Fruit fly (Drosophila melanogaster) whole organism, embryonic: ENCODE measurements around the gene CG42811.

Experiments used
- ATbp ChIP-seq: fragments of 200-800 bp; sonication (Bioruptor generic); optimal IDR thresholded peaks from 2 replicates; lab custom pipeline; 2017; ENCODE audit warnings: missing biosample characterization, mild to moderate bottlenecking, missing genetic modification characterization, missing genetic modification reagents
- CG10147 ChIP-seq: fragments of 200-800 bp; sonication (Bioruptor generic); optimal IDR thresholded peaks from 2 replicates; lab custom pipeline; 2019; ENCODE audit warnings: missing biosample characterization, mild to moderate bottlenecking, missing genetic modification characterization, moderate library complexity
- CG10431 ChIP-seq: fragments of 200-800 bp; sonication (Bioruptor generic); optimal IDR thresholded peaks from 3 replicates; lab custom pipeline; 2018; ENCODE audit warnings: missing biosample characterization, mild to moderate bottlenecking, missing genetic modification characterization
- CG11093 ChIP-seq: fragments of 200-800 bp; sonication (Bioruptor generic); IDR thresholded peaks from 3 replicates; pipeline ENCODE4 v1.3.6; 2022; ENCODE audit warnings: missing biosample characterization, missing genetic modification characterization
- CG1233 ChIP-seq: fragments of 200-800 bp; sonication (Bioruptor generic); optimal IDR thresholded peaks from 4 replicates; lab custom pipeline; 2018; ENCODE audit warnings: missing biosample characterization, mild to moderate bottlenecking, missing genetic modification characterization
- CG13123 ChIP-seq: fragments of 200-800 bp; sonication (Bioruptor generic); optimal IDR thresholded peaks from 2 replicates; lab custom pipeline; 2016; ENCODE audit warnings: missing biosample characterization, missing genetic modification characterization
- CG13775 ChIP-seq: fragments of 200-800 bp; sonication (Bioruptor generic); optimal IDR thresholded peaks from 3 replicates; lab custom pipeline; 2017; ENCODE audit warnings: missing biosample characterization, mild to moderate bottlenecking, missing genetic modification characterization
- CG1529 ChIP-seq: fragments of 200-800 bp; sonication (Bioruptor generic); optimal IDR thresholded peaks from 3 replicates; lab custom pipeline; 2018; ENCODE audit warnings: missing biosample characterization, missing genetic modification characterization
- CG1602 ChIP-seq: fragments of 200-800 bp; sonication (Bioruptor generic); optimal IDR thresholded peaks from 3 replicates; lab custom pipeline; 2016; ENCODE audit warnings: missing biosample characterization, missing genetic modification characterization
- CG17186 ChIP-seq: fragments of 200-800 bp; sonication (Bioruptor generic); optimal IDR thresholded peaks from 3 replicates; lab custom pipeline; 2017; ENCODE audit warnings: missing biosample characterization, missing genetic modification reagents, missing genetic modification characterization
- CG17359 ChIP-seq: fragments of 200-800 bp; sonication (Bioruptor generic); optimal IDR thresholded peaks from 3 replicates; lab custom pipeline; 2018; ENCODE audit warnings: missing biosample characterization, mild to moderate bottlenecking, missing genetic modification characterization, moderate library complexity
- CG17385 ChIP-seq: fragments of 200-800 bp; sonication (Bioruptor generic); optimal IDR thresholded peaks from 3 replicates; lab custom pipeline; 2018; ENCODE audit warnings: missing biosample characterization, mild to moderate bottlenecking, missing genetic modification characterization
- CG2202 ChIP-seq: fragments of 200-800 bp; sonication (Bioruptor generic); optimal IDR thresholded peaks from 2 replicates; lab custom pipeline; 2018; ENCODE audit warnings: missing biosample characterization, mild to moderate bottlenecking, missing genetic modification characterization
- CG31441 ChIP-seq: fragments of 200-800 bp; sonication (Bioruptor generic); IDR thresholded peaks from 2 replicates; pipeline ENCODE4 v1.3.6; 2022; ENCODE audit warnings: missing biosample characterization, missing genetic modification characterization
- CG4707 ChIP-seq: fragments of 200-800 bp; sonication (Bioruptor generic); optimal IDR thresholded peaks from 2 replicates; lab custom pipeline; 2018; ENCODE audit warnings: missing biosample characterization, mild to moderate bottlenecking, missing genetic modification characterization, moderate library complexity
- CG5180 ChIP-seq: fragments of 200-800 bp; sonication (Bioruptor generic); optimal IDR thresholded peaks from 3 replicates; lab custom pipeline; 2017; ENCODE audit warnings: missing biosample characterization, missing genetic modification characterization, mild to moderate bottlenecking, moderate library complexity, missing genetic modification reagents
- CG5245 ChIP-seq: fragments of 200-800 bp; sonication (Bioruptor generic); optimal IDR thresholded peaks from 3 replicates; lab custom pipeline; 2016; ENCODE audit warnings: missing biosample characterization, missing genetic modification characterization
- CG6254 ChIP-seq: fragments of 200-800 bp; sonication (Bioruptor generic); optimal IDR thresholded peaks from 3 replicates; lab custom pipeline; 2017; ENCODE audit warnings: mild to moderate bottlenecking, missing biosample characterization, missing genetic modification reagents, missing genetic modification characterization
- CG6654 ChIP-seq: fragments of 200-800 bp; sonication (Bioruptor generic); optimal IDR thresholded peaks from 2 replicates; lab custom pipeline; 2017; ENCODE audit warnings: missing biosample characterization, mild to moderate bottlenecking, missing genetic modification characterization
- CG6683 ChIP-seq: fragments of 200-800 bp; sonication (Bioruptor generic); optimal IDR thresholded peaks from 2 replicates; lab custom pipeline; 2017; ENCODE audit warnings: missing biosample characterization, mild to moderate bottlenecking, missing genetic modification characterization, missing genetic modification reagents
- CG7372 ChIP-seq: fragments of 200-800 bp; sonication (Bioruptor generic); IDR thresholded peaks from 2 replicates; pipeline ENCODE4 v1.3.6; 2022; ENCODE audit warnings: missing biosample characterization, missing genetic modification characterization
- CG7928 ChIP-seq: fragments of 200-800 bp; sonication (Bioruptor generic); optimal IDR thresholded peaks from 2 replicates; lab custom pipeline; 2017; ENCODE audit warnings: missing biosample characterization, mild to moderate bottlenecking, missing genetic modification characterization
- CG7987 ChIP-seq: fragments of 200-800 bp; sonication (Bioruptor generic); optimal IDR thresholded peaks from 2 replicates; lab custom pipeline; 2018; ENCODE audit warnings: missing biosample characterization, mild to moderate bottlenecking, missing genetic modification characterization, moderate library complexity
- CHES-1-like ChIP-seq: fragments of 200-800 bp; sonication (Bioruptor generic); optimal IDR thresholded peaks from 2 replicates; lab custom pipeline; 2016; ENCODE audit warnings: missing biosample characterization, missing genetic modification characterization
- Elba2 ChIP-seq: fragments of 200-800 bp; sonication (Bioruptor generic); optimal IDR thresholded peaks from 3 replicates; lab custom pipeline; 2016; ENCODE audit warnings: missing biosample characterization, missing genetic modification characterization
- HLHmδ ChIP-seq: fragments of 200-800 bp; sonication (Bioruptor generic); optimal IDR thresholded peaks from 2 replicates; lab custom pipeline; 2018; ENCODE audit warnings: missing biosample characterization, mild to moderate bottlenecking, missing genetic modification characterization, moderate library complexity
- Mrtf ChIP-seq: fragments of 200-800 bp; sonication (Bioruptor generic); IDR thresholded peaks from 3 replicates; pipeline ENCODE4 v1.3.6; 2022; ENCODE audit warnings: missing biosample characterization, missing genetic modification characterization
- Nf-YC ChIP-seq: fragments of 200-800 bp; optimal IDR thresholded peaks from 3 replicates; lab custom pipeline; 2019; ENCODE audit warnings: missing biosample characterization, mild to moderate bottlenecking, missing genetic modification characterization, moderate library complexity
- Oaz ChIP-seq: fragments of 200-800 bp; sonication (Bioruptor generic); IDR thresholded peaks from 2 replicates; pipeline ENCODE4 v1.3.6; 2022; ENCODE audit warnings: missing biosample characterization, missing genetic modification characterization
- PHDP ChIP-seq: fragments of 200-800 bp; sonication (Bioruptor generic); optimal IDR thresholded peaks from 3 replicates; lab custom pipeline; 2018; ENCODE audit warnings: missing biosample characterization, mild to moderate bottlenecking, missing genetic modification characterization, moderate library complexity
- Usf ChIP-seq: fragments of 200-800 bp; sonication (Bioruptor generic); optimal IDR thresholded peaks from 2 replicates; lab custom pipeline; 2017; ENCODE audit warnings: missing genotype, missing biosample characterization, missing genetic modification characterization
- ash1 ChIP-seq: fragments of 200-800 bp; sonication (Bioruptor generic); optimal IDR thresholded peaks from 2 replicates; lab custom pipeline; 2018; ENCODE audit warnings: missing biosample characterization, mild to moderate bottlenecking, missing genetic modification characterization
- bcd ChIP-seq: fragments of 200-800 bp; sonication (Bioruptor generic); optimal IDR thresholded peaks from 2 replicates; lab custom pipeline; 2017; ENCODE audit warnings: missing biosample characterization, mild to moderate bottlenecking, missing genetic modification characterization
- bsh ChIP-seq, 2 experiments: fragments of 200-800 bp; sonication (Bioruptor generic); optimal IDR thresholded peaks; 2 replicates each; lab custom pipeline; 2017 to 2018; ENCODE audit warnings: mild to moderate bottlenecking in 2 of 2, missing biosample characterization in 2 of 2, missing genetic modification characterization in 2 of 2, moderate library complexity in 1 of 2
- cato ChIP-seq: fragments of 200-800 bp; sonication (Bioruptor generic); optimal IDR thresholded peaks from 2 replicates; lab custom pipeline; 2016; ENCODE audit warnings: missing biosample characterization, missing genetic modification characterization, borderline replicate concordance
- ci ChIP-seq: fragments of 200-800 bp; sonication (Bioruptor generic); IDR thresholded peaks from 3 replicates; pipeline ENCODE4 v1.3.6; 2022; ENCODE audit warnings: missing biosample characterization, missing genetic modification characterization
- danr ChIP-seq: fragments of 200-800 bp; sonication (Bioruptor generic); IDR thresholded peaks from 2 replicates; pipeline ENCODE4 v1.3.6; 2022; ENCODE audit warnings: missing biosample characterization, missing genetic modification characterization
- dmrt11E ChIP-seq: fragments of 200-800 bp; sonication (Bioruptor generic); optimal IDR thresholded peaks from 3 replicates; lab custom pipeline; 2018; ENCODE audit warnings: missing biosample characterization, mild to moderate bottlenecking, missing genetic modification characterization, moderate library complexity
- dpn ChIP-seq, 2 experiments: fragments of 200-800 bp; sonication (Bioruptor generic); optimal IDR thresholded peaks; 3 replicates each; lab custom pipeline; 2016; ENCODE audit warnings: missing biosample characterization in 2 of 2, missing genetic modification characterization in 2 of 2
- gsb ChIP-seq: fragments of 200-800 bp; sonication (Bioruptor generic); IDR thresholded peaks from 2 replicates; pipeline ENCODE4 v1.3.6; 2022; ENCODE audit warnings: missing biosample characterization, missing genetic modification characterization
- hth ChIP-seq: fragments of >200 bp; optimal IDR thresholded peaks from 2 replicates; lab custom pipeline; 2017; ENCODE audit warnings: inconsistent platforms
- kay ChIP-seq: fragments of 200-800 bp; sonication (Bioruptor generic); optimal IDR thresholded peaks from 2 replicates; lab custom pipeline; 2016; ENCODE audit warnings: missing biosample characterization, missing genetic modification characterization
- maf-S ChIP-seq: fragments of 200-800 bp; sonication (Bioruptor generic); optimal IDR thresholded peaks from 2 replicates; lab custom pipeline; 2016; ENCODE audit warnings: missing biosample characterization, missing genetic modification characterization
- pan ChIP-seq, 4 experiments: fragments of >200 bp in 3 of 4; fragments of 200-800 bp in 1 of 4; sonication (Bioruptor generic) in 1 of 4; optimal IDR thresholded peaks in 3 of 4; IDR thresholded peaks in 1 of 4; 2 replicates each; pipeline versions ENCODE4 v1.3.6 to Lab custom; 2017 to 2022; ENCODE audit warnings: missing biosample characterization in 2 of 4, missing genetic modification characterization in 2 of 4, mixed read lengths in 1 of 4
- pfk ChIP-seq: fragments of 200-800 bp; sonication (Bioruptor generic); optimal IDR thresholded peaks from 2 replicates; lab custom pipeline; 2018; ENCODE audit warnings: missing biosample characterization, mild to moderate bottlenecking, missing genetic modification characterization, moderate library complexity
- phol ChIP-seq: fragments of 200-800 bp; sonication (Bioruptor generic); optimal IDR thresholded peaks from 3 replicates; lab custom pipeline; 2018; ENCODE audit warnings: missing biosample characterization, mild to moderate bottlenecking, missing genetic modification characterization, moderate library complexity
- pros ChIP-seq: fragments of 200-800 bp; sonication (Bioruptor generic); optimal IDR thresholded peaks from 3 replicates; lab custom pipeline; 2019; ENCODE audit warnings: missing biosample characterization, mild to moderate bottlenecking, missing genetic modification characterization, moderate library complexity
- repo ChIP-seq: fragments of 200-800 bp; sonication (Bioruptor generic); optimal IDR thresholded peaks from 2 replicates; lab custom pipeline; 2016; ENCODE audit warnings: missing biosample characterization, missing genetic modification characterization
- sens-2 ChIP-seq: fragments of 200-800 bp; sonication (Bioruptor generic); IDR thresholded peaks from 2 replicates; pipeline ENCODE4 v1.3.6; 2022; ENCODE audit warnings: missing biosample characterization, missing genetic modification characterization

Gene CG42811

dm6 chr3R:24333182-24333808 lies 33.7 kb downstream of the CG42811 start, which contains the start of the genes Rrp5 and Dis3 (continued):
- TF ChIP-seq pan (optimal IDR thresholded peaks at IDR 0.05; lab: Kevin White, UChicago) (no peak), pan (GFP tag; optimal IDR thresholded peaks at IDR 0.05 in 1 of 2, IDR thresholded peaks at IDR 0.05 in 1 of 2) (peak in 1 of 2 experiments; percentile 18), ci (GFP tag; lab: Robert Waterston, UW) (peak; percentile 72), CG5245 (no peak), CG6254 (GFP tag; lab: Kevin White, UChicago) (peak; percentile 98), CG1602 (GFP tag; lab: Kevin White, UChicago) (peak; percentile 3), cato (GFP tag; lab: Kevin White, UChicago) (no peak), Elba2 (GFP tag; lab: Kevin White, UChicago) (no peak), bsh (GFP tag; optimal IDR thresholded peaks at IDR 0.05; lab: Kevin White, UChicago) (no peak), CG17186 (peak; percentile 87), hth (no peak), pros (no peak), ash1 (GFP tag; lab: Kevin White, UChicago) (no peak), phol (tag; lab: Kevin White, UChicago) (peak; percentile 74), pfk (GFP tag; lab: Kevin White, UChicago) (peak; percentile 6), maf-S (GFP tag; lab: Kevin White, UChicago) (peak; percentile 41), CG7987 (GFP tag; lab: Kevin White, UChicago) (peak; percentile 26), Mrtf (GFP tag; lab: Robert Waterston, UW) (peak; percentile 42; the same call in 1 of the 3 replicates), CG17385 (GFP tag; lab: Kevin White, UChicago) (no peak), CHES-1-like (GFP tag; lab: Kevin White, UChicago) (peak; percentile 60), PHDP (tag; lab: Kevin White, UChicago) (no peak), Usf (GFP tag; lab: Kevin White, UChicago) (no peak), CG13775 (GFP tag; lab: Kevin White, UChicago) (peak; percentile 42), CG6654 (GFP tag; lab: Kevin White, UChicago) (no peak), dmrt11E (tag; lab: Kevin White, UChicago) (no peak), CG2202 (tag; lab: Kevin White, UChicago) (no peak), danr (no peak), sens-2 (GFP tag; lab: Robert Waterston, UW) (peak; percentile 52), dpn (GFP tag; optimal IDR thresholded peaks at IDR 0.05; lab: Kevin White, UChicago) (no peak), CG1233 (GFP tag; lab: Kevin White, UChicago) (no peak), Oaz (GFP tag; lab: Robert Waterston, UW) (no peak), CG7928 (GFP tag; lab: Kevin White, UChicago) (no peak), Nf-YC (tag; lab: Kevin White, UChicago) (no peak), bcd (GFP tag; lab: Kevin White, UChicago) (no peak), CG17359 (no peak), CG10147 (no peak), CG11093 (GFP tag; lab: Robert Waterston, UW) (no peak), CG31441 (GFP tag; lab: Robert Waterston, UW) (no peak), CG1529 (GFP tag; lab: Kevin White, UChicago) (no peak), HLHmδ (GFP tag; lab: Kevin White, UChicago) (no peak), gsb (GFP tag; lab: Robert Waterston, UW) (no peak), CG13123 (no peak), CG4707 (GFP tag; lab: Kevin White, UChicago) (no peak), repo (GFP tag; lab: Kevin White, UChicago) (no peak), CG5180 (GFP tag; lab: Kevin White, UChicago) (no peak), CG10431 (no peak), ATbp (GFP tag; lab: Kevin White, UChicago) (no peak), CG7372 (GFP tag; lab: Robert Waterston, UW) (0 out of 2 replicates have a peak, but pooled peaks have one; percentile 31), CG6683 (GFP tag; lab: Kevin White, UChicago) (no peak), kay (GFP tag; lab: Kevin White, UChicago) (no peak)
